Fruit fly (Drosophila melanogaster) whole organism, embryonic: Measurements from ENCODE around the gene CG15142.

ENCODE experiments used
- Asciz ChIP-seq: fragments of 200-800 bp; sonication (Bioruptor generic); optimal IDR thresholded peaks from 2 replicates; lab custom pipeline; 2017; ENCODE audit warnings: missing biosample characterization, mild to moderate bottlenecking, missing genetic modification characterization, missing genetic modification reagents
- Blimp-1 ChIP-seq: fragments of 200-800 bp; sonication (Bioruptor generic); optimal IDR thresholded peaks from 3 replicates; lab custom pipeline; 2018; ENCODE audit warnings: missing biosample characterization, missing genetic modification characterization, mild to moderate bottlenecking, moderate library complexity, missing genetic modification reagents
- BtbVII ChIP-seq: fragments of 200-800 bp; sonication (Bioruptor generic); optimal IDR thresholded peaks from 3 replicates; lab custom pipeline; 2017; ENCODE audit warnings: missing biosample characterization, mild to moderate bottlenecking, missing genetic modification characterization
- CG11085 ChIP-seq: fragments of 200-800 bp; sonication (Bioruptor generic); IDR thresholded peaks from 2 replicates; pipeline ENCODE4 v1.3.6; 2022; ENCODE audit warnings: missing biosample characterization, missing genetic modification characterization
- CG11696 ChIP-seq: fragments of 200-800 bp; sonication (Bioruptor generic); IDR thresholded peaks from 2 replicates; pipeline ENCODE4 v1.3.6; 2022; ENCODE audit warnings: missing biosample characterization, missing genetic modification characterization
- CG12299 ChIP-seq: fragments of 200-800 bp; sonication (Bioruptor generic); optimal IDR thresholded peaks from 2 replicates; lab custom pipeline; 2018; ENCODE audit warnings: missing biosample characterization, mild to moderate bottlenecking, missing genetic modification characterization
- CG14050 ChIP-seq: fragments of 200-800 bp; sonication (Bioruptor generic); IDR thresholded peaks from 3 replicates; pipeline ENCODE4 v1.3.6; 2022; ENCODE audit warnings: missing biosample characterization, missing genetic modification characterization
- CG15514 ChIP-seq: fragments of 200-800 bp; sonication (Bioruptor generic); optimal IDR thresholded peaks from 3 replicates; lab custom pipeline; 2017; ENCODE audit warnings: missing biosample characterization, missing genetic modification characterization, mild to moderate bottlenecking, moderate library complexity, missing genetic modification reagents
- CG1602 ChIP-seq: fragments of 200-800 bp; sonication (Bioruptor generic); optimal IDR thresholded peaks from 3 replicates; lab custom pipeline; 2016; ENCODE audit warnings: missing biosample characterization, missing genetic modification characterization
- CG17328 ChIP-seq: fragments of 200-800 bp; sonication (Bioruptor generic); IDR thresholded peaks from 2 replicates; pipeline ENCODE4 v1.3.6; 2022; ENCODE audit warnings: missing biosample characterization, missing genetic modification characterization
- CG17912 ChIP-seq: fragments of 200-800 bp; sonication (Bioruptor generic); optimal IDR thresholded peaks from 2 replicates; lab custom pipeline; 2018; ENCODE audit warnings: missing biosample characterization, mild to moderate bottlenecking, missing genetic modification characterization
- CG31365 ChIP-seq: fragments of 200-800 bp; sonication (Bioruptor generic); optimal IDR thresholded peaks from 2 replicates; lab custom pipeline; 2018; ENCODE audit warnings: missing biosample characterization, mild to moderate bottlenecking, missing genetic modification characterization
- CG31441 ChIP-seq: fragments of 200-800 bp; sonication (Bioruptor generic); IDR thresholded peaks from 2 replicates; pipeline ENCODE4 v1.3.6; 2022; ENCODE audit warnings: missing biosample characterization, missing genetic modification characterization
- CG34376 ChIP-seq: fragments of 200-800 bp; sonication (Bioruptor generic); optimal IDR thresholded peaks from 2 replicates; lab custom pipeline; 2018; ENCODE audit warnings: missing biosample characterization, mild to moderate bottlenecking, missing genetic modification characterization
- CG4730 ChIP-seq: fragments of 200-800 bp; sonication (Bioruptor generic); IDR thresholded peaks from 2 replicates; pipeline ENCODE4 v1.3.6; 2022; ENCODE audit warnings: missing biosample characterization, missing genetic modification characterization
- CG9437 ChIP-seq: fragments of 200-800 bp; sonication (Bioruptor generic); optimal IDR thresholded peaks from 2 replicates; lab custom pipeline; 2018; ENCODE audit warnings: missing biosample characterization, mild to moderate bottlenecking, missing genetic modification characterization
- CG9817 ChIP-seq: fragments of 200-800 bp; sonication (Bioruptor generic); optimal IDR thresholded peaks from 2 replicates; lab custom pipeline; 2018; ENCODE audit warnings: missing biosample characterization, mild to moderate bottlenecking, missing genetic modification characterization, moderate library complexity
- Dfd ChIP-seq, 2 experiments: fragments of >200 bp; optimal IDR thresholded peaks; 2 replicates each; lab custom pipeline; 2017; ENCODE audit warnings: missing biosample characterization in 2 of 2, missing genetic modification characterization in 2 of 2
- Dll ChIP-seq: fragments of 200-800 bp; sonication (Bioruptor generic); IDR thresholded peaks from 4 replicates; pipeline ENCODE4 v1.3.6; 2022; ENCODE audit warnings: missing biosample characterization, missing genetic modification characterization; ENCODE audit not compliant: partially characterized antibody
- Doc2 ChIP-seq: fragments of 200-800 bp; sonication (Bioruptor generic); IDR thresholded peaks from 2 replicates; pipeline ENCODE4 v1.3.6; 2022; ENCODE audit warnings: missing biosample characterization, missing genetic modification characterization
- Dref ChIP-seq: fragments of 200-800 bp; sonication (Bioruptor generic); IDR thresholded peaks from 2 replicates; pipeline ENCODE4 v1.3.6; 2022; ENCODE audit warnings: missing biosample characterization, missing genetic modification characterization
- GATAe ChIP-seq: fragments of 200-800 bp; sonication (Bioruptor generic); conservative IDR thresholded peaks from 2 replicates; pipeline ENCODE4 v1.3.6; 2022; ENCODE audit warnings: missing biosample characterization, missing genetic modification characterization
- Hr39 ChIP-seq: fragments of >200 bp; optimal IDR thresholded peaks from 2 replicates; lab custom pipeline; 2017
- Kr ChIP-seq: fragments of 200-800 bp; sonication (Bioruptor generic); optimal IDR thresholded peaks from 2 replicates; lab custom pipeline; 2017; ENCODE audit warnings: missing biosample characterization, mild to moderate bottlenecking, missing genetic modification characterization
- NFAT ChIP-seq: fragments of 200-800 bp; sonication (Bioruptor generic); IDR thresholded peaks from 2 replicates; pipeline ENCODE4 v1.3.6; 2022; ENCODE audit warnings: missing biosample characterization, missing genetic modification characterization
- PHDP ChIP-seq: fragments of 200-800 bp; sonication (Bioruptor generic); optimal IDR thresholded peaks from 3 replicates; lab custom pipeline; 2018; ENCODE audit warnings: missing biosample characterization, mild to moderate bottlenecking, missing genetic modification characterization, moderate library complexity
- ac ChIP-seq: fragments of 200-800 bp; sonication (Bioruptor generic); optimal IDR thresholded peaks from 3 replicates; lab custom pipeline; 2017; ENCODE audit warnings: missing biosample characterization, mild to moderate bottlenecking, missing genetic modification characterization
- ash1 ChIP-seq: fragments of 200-800 bp; sonication (Bioruptor generic); optimal IDR thresholded peaks from 2 replicates; lab custom pipeline; 2018; ENCODE audit warnings: missing biosample characterization, mild to moderate bottlenecking, missing genetic modification characterization
- chm ChIP-seq: fragments of 200-800 bp; sonication (Bioruptor generic); IDR thresholded peaks from 2 replicates; pipeline ENCODE4 v1.3.6; 2022; ENCODE audit warnings: missing biosample characterization, missing genetic modification characterization
- crol ChIP-seq: fragments of 200-800 bp; sonication (Bioruptor generic); IDR thresholded peaks from 2 replicates; pipeline ENCODE4 v1.3.6; 2022; ENCODE audit warnings: missing biosample characterization, missing genetic modification characterization
- da ChIP-seq: fragments of 200-800 bp; sonication (Bioruptor generic); optimal IDR thresholded peaks from 2 replicates; lab custom pipeline; 2016; ENCODE audit warnings: missing biosample characterization, missing genetic modification characterization
- dati ChIP-seq: fragments of 200-800 bp; sonication (Bioruptor generic); IDR thresholded peaks from 2 replicates; pipeline ENCODE4 v1.3.6; 2022; ENCODE audit warnings: missing biosample characterization, missing genetic modification characterization
- disco-r ChIP-seq: fragments of 200-800 bp; sonication (Bioruptor generic); optimal IDR thresholded peaks from 2 replicates; lab custom pipeline; 2016; ENCODE audit warnings: missing biosample characterization, missing genetic modification characterization
- dmrt11E ChIP-seq: fragments of 200-800 bp; sonication (Bioruptor generic); optimal IDR thresholded peaks from 3 replicates; lab custom pipeline; 2018; ENCODE audit warnings: missing biosample characterization, mild to moderate bottlenecking, missing genetic modification characterization, moderate library complexity
- dmrt99B ChIP-seq: fragments of 200-800 bp; sonication (Bioruptor generic); optimal IDR thresholded peaks from 2 replicates; lab custom pipeline; 2018; ENCODE audit warnings: missing biosample characterization, mild to moderate bottlenecking, missing genetic modification characterization, moderate library complexity
- fu2 ChIP-seq: fragments of 200-800 bp; sonication (Bioruptor generic); optimal IDR thresholded peaks from 2 replicates; lab custom pipeline; 2016; ENCODE audit warnings: missing biosample characterization, missing genetic modification characterization
- gce ChIP-seq: fragments of 200-800 bp; sonication (Bioruptor generic); IDR thresholded peaks from 3 replicates; pipeline ENCODE4 v1.3.6; 2022; ENCODE audit warnings: missing biosample characterization, missing genetic modification characterization
- grn ChIP-seq: fragments of 200-800 bp; sonication (Bioruptor generic); optimal IDR thresholded peaks from 3 replicates; lab custom pipeline; 2017; ENCODE audit warnings: missing biosample characterization, missing genetic modification characterization
- her ChIP-seq: fragments of 200-800 bp; sonication (Bioruptor generic); optimal IDR thresholded peaks from 2 replicates; lab custom pipeline; 2016; ENCODE audit warnings: missing biosample characterization, missing genetic modification characterization
- kah ChIP-seq: fragments of 200-800 bp; sonication (Bioruptor generic); optimal IDR thresholded peaks from 2 replicates; lab custom pipeline; 2018; ENCODE audit warnings: missing biosample characterization, mild to moderate bottlenecking, missing genetic modification characterization
- klu ChIP-seq: fragments of 200-800 bp; sonication (Bioruptor generic); IDR thresholded peaks from 2 replicates; pipeline ENCODE4 v1.3.6; 2022; ENCODE audit warnings: missing biosample characterization, missing genetic modification characterization
- nom ChIP-seq: fragments of 200-800 bp; sonication (Bioruptor generic); optimal IDR thresholded peaks from 2 replicates; lab custom pipeline; 2017; ENCODE audit warnings: missing biosample characterization, missing genetic modification characterization, mild to moderate bottlenecking, moderate library complexity, missing genetic modification reagents
- org-1 ChIP-seq: fragments of 200-800 bp; sonication (Bioruptor generic); optimal IDR thresholded peaks from 2 replicates; lab custom pipeline; 2017; ENCODE audit warnings: missing biosample characterization, missing genetic modification characterization
- pho ChIP-seq: fragments of 200-800 bp; sonication (Bioruptor generic); optimal IDR thresholded peaks from 2 replicates; lab custom pipeline; 2016; ENCODE audit warnings: missing biosample characterization, missing genetic modification characterization
- pzg ChIP-seq: fragments of 200-800 bp; sonication (Bioruptor generic); optimal IDR thresholded peaks from 3 replicates; lab custom pipeline; 2018; ENCODE audit warnings: missing biosample characterization, mild to moderate bottlenecking, missing genetic modification characterization, moderate library complexity
- sd ChIP-seq: fragments of 200-800 bp; sonication (Bioruptor generic); optimal IDR thresholded peaks from 3 replicates; lab custom pipeline; 2018; ENCODE audit warnings: missing biosample characterization, mild to moderate bottlenecking, missing genetic modification characterization, moderate library complexity
- sens-2 ChIP-seq: fragments of 200-800 bp; sonication (Bioruptor generic); IDR thresholded peaks from 2 replicates; pipeline ENCODE4 v1.3.6; 2022; ENCODE audit warnings: missing biosample characterization, missing genetic modification characterization
- sug ChIP-seq: fragments of 200-800 bp; optimal IDR thresholded peaks from 2 replicates; lab custom pipeline; 2019; ENCODE audit warnings: missing biosample characterization, mild to moderate bottlenecking, missing genetic modification characterization, moderate library complexity
- tgo ChIP-seq: fragments of 200-800 bp; sonication (Bioruptor generic); IDR thresholded peaks from 3 replicates; pipeline ENCODE4 v1.3.6; 2022; ENCODE audit warnings: missing biosample characterization, missing genetic modification characterization
- tna ChIP-seq: fragments of 200-800 bp; sonication (Bioruptor generic); IDR thresholded peaks from 2 replicates; pipeline ENCODE4 v1.3.6; 2022; ENCODE audit warnings: missing biosample characterization, missing genetic modification characterization; ENCODE audit not compliant: partially characterized antibody
- yki ChIP-seq: fragments of >200 bp; optimal IDR thresholded peaks from 3 replicates; lab custom pipeline; 2018

The CG15142 gene

dm6 chr2L:17480943-17481580 is 17.6 kb downstream of the CG15142 start, which contains the start of the genes fws and Lamtor3 (continued):
- TF ChIP-seq dmrt99B (tag; lab: Kevin White, UChicago) (peak; percentile 98), klu (GFP tag; lab: Robert Waterston, UW) (peak; percentile 98), CG17912 (GFP tag; lab: Kevin White, UChicago) (peak; percentile 19), nom (GFP tag; lab: Kevin White, UChicago) (peak; percentile 81), sd (tag; lab: Kevin White, UChicago) (peak; percentile 92), Kr (peak; percentile 29), sug (tag; lab: Kevin White, UChicago) (peak; percentile 84), tna (GFP tag; lab: Robert Waterston, UW) (no peak; the same call in 1 of the 2 replicates), pho (GFP tag; lab: Kevin White, UChicago) (peak; percentile 88), Dref (peak; percentile 74), her (peak; percentile 28), gce (GFP tag; lab: Robert Waterston, UW) (peak; percentile 99), PHDP (tag; lab: Kevin White, UChicago) (peak; percentile 99), Dll (GFP tag; lab: Robert Waterston, UW) (peak; percentile 74), BtbVII (GFP tag; lab: Kevin White, UChicago) (peak; percentile 96), CG34376 (GFP tag; lab: Kevin White, UChicago) (peak; percentile 79), pzg (GFP tag; lab: Kevin White, UChicago) (peak; percentile 41), ash1 (peak; percentile 84), CG15514 (peak; percentile 94), Doc2 (GFP tag; lab: Robert Waterston, UW) (peak; percentile 95), tgo (GFP tag; lab: Robert Waterston, UW) (peak; percentile 99), fu2 (GFP tag; lab: Kevin White, UChicago) (peak; percentile 87), dmrt11E (tag; lab: Kevin White, UChicago) (peak; percentile 98), crol (peak; percentile 75), CG12299 (tag; lab: Kevin White, UChicago) (peak; percentile 94), CG9437 (peak; percentile 96), GATAe (GFP tag; lab: Robert Waterston, UW) (peak; percentile 98), NFAT (GFP tag; lab: Robert Waterston, UW) (peak; percentile 99), sens-2 (GFP tag; lab: Robert Waterston, UW) (peak; percentile 98), CG11696 (GFP tag; lab: Robert Waterston, UW) (peak; percentile 94), Blimp-1 (GFP tag; lab: Kevin White, UChicago) (peak; percentile 96), yki (lab: Kevin White, UChicago) (no peak), Hr39 (lab: Kevin White, UChicago) (no peak), grn (GFP tag; lab: Kevin White, UChicago) (no peak), CG31441 (GFP tag; lab: Robert Waterston, UW) (peak; percentile 98), CG1602 (GFP tag; lab: Kevin White, UChicago) (peak; percentile 97), disco-r (peak; percentile 73), CG31365 (tag; lab: Kevin White, UChicago) (peak; percentile 80), dati (GFP tag; lab: Robert Waterston, UW) (peak; percentile 98), Asciz (peak; percentile 97), CG14050 (GFP tag; lab: Robert Waterston, UW) (peak; percentile 99), CG11085 (peak; percentile 99), chm (GFP tag; lab: Robert Waterston, UW) (peak; percentile 99), CG17328 (peak; percentile 99), Dfd (GFP tag; optimal IDR thresholded peaks at IDR 0.05; lab: Kevin White, UChicago) (no peak), CG9817 (tag; lab: Kevin White, UChicago) (peak; percentile 97), CG4730 (GFP tag; lab: Robert Waterston, UW) (peak; percentile 99), kah (peak; percentile 88), ac (peak; percentile 86), org-1 (GFP tag; lab: Kevin White, UChicago) (peak; percentile 95), da (peak; percentile 27)
